Fruit fly (Drosophila melanogaster): ENCODE results near the gene Pex7.
A peak's percentile ranks its signal among the peaks of the same experiment; 100 is the strongest.

dm6 chr3L:8669087-8669486 lies 22.1 kb downstream of the Pex7 start:
- no peak for TF ChIP-seq Dll (optimal IDR thresholded peaks at IDR 0.05)
- no peak for TF ChIP-seq psq (optimal IDR thresholded peaks at IDR 0.05)
- TF ChIP-seq pan (optimal IDR thresholded peaks at IDR 0.05): peak; percentile 62
- no peak for TF ChIP-seq usp (GFP tag; optimal IDR thresholded peaks at IDR 0.05)
- TF ChIP-seq CG8478 (optimal IDR thresholded peaks at IDR 0.05): no peak
- peak in 1 of 2 experiments; percentile 47 for TF ChIP-seq EcR (GFP tag; optimal IDR thresholded peaks at IDR 0.05)
